Worm (Caenorhabditis elegans) whole organism, L1 larva: ENCODE measurements around the gene hlh-19.

Source experiments
- ces-1 ChIP-seq: fragments of 150-350 bp; optimal IDR thresholded peaks from 2 replicates; lab custom pipeline; 2014; ENCODE audit warnings: missing biosample characterization, missing genetic modification reagents, missing genetic modification characterization
- dpl-1 ChIP-seq, 3 experiments: fragments of 150-350 bp in 2 of 3; sonication (generic microtip) in 1 of 3; optimal IDR thresholded peaks; 2 replicates each; lab custom pipeline; 2014 to 2017; ENCODE audit warnings: missing biosample characterization in 3 of 3, missing genetic modification characterization in 3 of 3, missing genetic modification reagents in 3 of 3
- egl-27 ChIP-seq, 2 experiments: fragments of 150-350 bp in 1 of 2; sonication (generic microtip); optimal IDR thresholded peaks; 3 replicates each; lab custom pipeline; 2017 to 2018; ENCODE audit warnings: missing biosample characterization in 2 of 2, missing genetic modification characterization in 2 of 2, missing genetic modification reagents in 2 of 2
- fkh-8 ChIP-seq: sonication (generic microtip); optimal IDR thresholded peaks from 2 replicates; lab custom pipeline; 2016; ENCODE audit warnings: mild to moderate bottlenecking, missing genetic modification characterization, missing compliant biosample characterization
- lin-13 ChIP-seq: fragments of 150-350 bp; optimal IDR thresholded peaks from 2 replicates; lab custom pipeline; 2014; ENCODE audit warnings: missing biosample characterization, missing genetic modification reagents, missing genetic modification characterization
- lin-15B ChIP-seq: fragments of 150-350 bp; sonication (generic microtip); optimal IDR thresholded peaks from 3 replicates; lab custom pipeline; 2014; ENCODE audit warnings: missing biosample characterization, missing genetic modification characterization
- lir-3 ChIP-seq: sonication (generic microtip); optimal IDR thresholded peaks from 2 replicates; lab custom pipeline; 2016; ENCODE audit warnings: mild to moderate bottlenecking, missing genetic modification characterization, moderate library complexity, missing compliant biosample characterization; ENCODE audit not compliant: poor library complexity
- snpc-4 ChIP-seq: fragments of 150-350 bp; optimal IDR thresholded peaks from 2 replicates; lab custom pipeline; 2014; ENCODE audit warnings: missing biosample characterization, missing genetic modification characterization
- ztf-11 ChIP-seq, 2 experiments: sonication (generic microtip); optimal IDR thresholded peaks; 2 replicates each; lab custom pipeline; 2016 to 2017; ENCODE audit warnings: missing genetic modification characterization in 2 of 2, missing biosample characterization in 1 of 2, missing compliant biosample characterization in 1 of 2

- TF ChIP-seq egl-27 (tag; optimal IDR thresholded peaks at IDR 0.05; lab: Kevin White, UChicago) (no peak), ces-1 (GFP tag; lab: Kevin White, UChicago) (no peak), lin-15B (tag; lab: Kevin White, UChicago) (no peak), fkh-8 (tag; lab: Kevin White, UChicago) (no peak), ztf-11 (tag; optimal IDR thresholded peaks at IDR 0.05; lab: Kevin White, UChicago) (no peak), lir-3 (no peak), dpl-1 (GFP tag; optimal IDR thresholded peaks at IDR 0.05; lab: Kevin White, UChicago) (no peak), lin-13 (GFP tag; lab: Kevin White, UChicago) (no peak), snpc-4 (no peak)
Observed at ce11 chrX:520881-521280, 36.2 kb downstream of the hlh-19 start, which contains the start of gene B0310.3.
